Worm (Caenorhabditis elegans) whole organism, L4 larva: ENCODE measurements around the gene K02C4.3.

ENCODE experiments used
- F10B5.3 ChIP-seq: sonication (generic microtip); optimal IDR thresholded peaks from 2 replicates; lab custom pipeline; 2016; ENCODE audit warnings: mild to moderate bottlenecking, missing genetic modification characterization, missing compliant biosample characterization
- F44E2.7 ChIP-seq: fragments of 200-800 bp; sonication (Bioruptor generic); IDR thresholded peaks from 2 replicates; pipeline ENCODE4 v2.1.2; 2022; ENCODE audit warnings: missing genetic modification characterization, missing compliant biosample characterization
- F49E8.2 ChIP-seq: sonication (generic microtip); optimal IDR thresholded peaks from 2 replicates; lab custom pipeline; 2016; ENCODE audit warnings: missing compliant biosample characterization, mild to moderate bottlenecking, missing genetic modification characterization, borderline replicate concordance
- R02D3.7 ChIP-seq: fragments of 150-350 bp; sonication (generic microtip); optimal IDR thresholded peaks from 3 replicates; lab custom pipeline; 2014; ENCODE audit warnings: missing biosample characterization, missing genetic modification characterization
- T26A8.4 ChIP-seq: fragments of 200-800 bp; sonication (Bioruptor generic); IDR thresholded peaks from 2 replicates; pipeline ENCODE4 v1.3.6; 2022; ENCODE audit warnings: missing genetic modification characterization, missing compliant biosample characterization
- Y105C5A.15 ChIP-seq: fragments of 200-800 bp; sonication (Bioruptor generic); IDR thresholded peaks from 2 replicates; pipeline ENCODE4 v1.3.6; 2022; ENCODE audit warnings: missing genetic modification characterization, missing compliant biosample characterization
- Y5F2A.4 ChIP-seq: fragments of 200-800 bp; sonication (Bioruptor generic); optimal IDR thresholded peaks from 2 replicates; lab custom pipeline; 2018; ENCODE audit warnings: mild to moderate bottlenecking, missing genetic modification characterization, missing compliant biosample characterization
- Y75B8A.6 ChIP-seq: fragments of 200-800 bp; sonication (Bioruptor generic); IDR thresholded peaks from 2 replicates; pipeline ENCODE4 v1.3.6; 2022; ENCODE audit warnings: missing genetic modification reagents, missing genetic modification characterization, missing compliant biosample characterization
- aly-2 ChIP-seq: sonication (generic microtip); optimal IDR thresholded peaks from 2 replicates; lab custom pipeline; 2018; ENCODE audit warnings: missing biosample characterization, missing genetic modification characterization
- ama-1 ChIP-seq: fragments of 150-350 bp; optimal IDR thresholded peaks from 2 replicates; lab custom pipeline; 2014; ENCODE audit warnings: inconsistent platforms, mixed read lengths
- arid-1 ChIP-seq: fragments of 200-800 bp; sonication (Bioruptor generic); conservative IDR thresholded peaks from 2 replicates; pipeline ENCODE4 v1.3.6; 2022; ENCODE audit warnings: missing genetic modification reagents, missing genetic modification characterization, missing compliant biosample characterization
- ceh-20 ChIP-seq: fragments of 200-800 bp; sonication (Bioruptor generic); IDR thresholded peaks from 2 replicates; pipeline ENCODE4 v1.3.6; 2022; ENCODE audit warnings: missing genetic modification reagents, missing genetic modification characterization, missing compliant biosample characterization
- ceh-32 ChIP-seq: sonication (generic microtip); optimal IDR thresholded peaks from 2 replicates; lab custom pipeline; 2016; ENCODE audit warnings: mild to moderate bottlenecking, missing genetic modification characterization, missing compliant biosample characterization; ENCODE audit not compliant: poor library complexity
- daf-19 ChIP-seq: fragments of 200-800 bp; sonication (Bioruptor generic); conservative IDR thresholded peaks from 2 replicates; pipeline ENCODE4 v1.3.6; 2022; ENCODE audit warnings: missing genetic modification characterization, missing compliant biosample characterization
- dmd-6 ChIP-seq: fragments of 200-800 bp; sonication (Bioruptor generic); IDR thresholded peaks from 2 replicates; pipeline ENCODE4 v1.3.6; 2022; ENCODE audit warnings: missing genetic modification reagents, missing genetic modification characterization, missing compliant biosample characterization
- dmd-8 ChIP-seq: fragments of 200-800 bp; sonication (Bioruptor generic); IDR thresholded peaks from 2 replicates; pipeline ENCODE4 v1.3.6; 2022; ENCODE audit warnings: missing genetic modification characterization, missing compliant biosample characterization
- fkh-10 ChIP-seq: fragments of 150-350 bp; optimal IDR thresholded peaks from 2 replicates; lab custom pipeline; 2014; ENCODE audit warnings: missing biosample characterization, missing genetic modification reagents, missing genetic modification characterization
- fos-1 ChIP-seq: fragments of 150-350 bp; optimal IDR thresholded peaks from 2 replicates; lab custom pipeline; 2014; ENCODE audit warnings: missing biosample characterization, missing genetic modification characterization
- hif-1 ChIP-seq, 2 experiments: sonication (generic microtip); optimal IDR thresholded peaks; 2 replicates each; lab custom pipeline; 2016 to 2017; ENCODE audit warnings: missing compliant biosample characterization in 2 of 2, missing genetic modification characterization in 2 of 2, missing genetic modification reagents in 2 of 2, missing genotype in 2 of 2, mild to moderate bottlenecking in 1 of 2
- hlh-11 ChIP-seq: fragments of 200-800 bp; sonication (Bioruptor generic); optimal IDR thresholded peaks from 2 replicates; lab custom pipeline; 2018; ENCODE audit warnings: mild to moderate bottlenecking, missing genetic modification characterization, missing compliant biosample characterization
- hmg-1.1 ChIP-seq: fragments of 200-800 bp; sonication (Bioruptor generic); IDR thresholded peaks from 2 replicates; pipeline ENCODE4 v1.3.6; 2022; ENCODE audit warnings: missing genetic modification reagents, missing genetic modification characterization, missing compliant biosample characterization
- lim-7 ChIP-seq: fragments of 200-800 bp; sonication (Bioruptor generic); IDR thresholded peaks from 2 replicates; pipeline ENCODE4 v1.3.6; 2022; ENCODE audit warnings: missing genetic modification characterization, missing compliant biosample characterization
- lin-13 ChIP-seq: fragments of 150-350 bp; optimal IDR thresholded peaks from 2 replicates; lab custom pipeline; 2014; ENCODE audit warnings: missing biosample characterization, missing genetic modification reagents, missing genetic modification characterization
- lin-38 ChIP-seq: fragments of 200-800 bp; sonication (Bioruptor generic); IDR thresholded peaks from 2 replicates; pipeline ENCODE4 v1.3.6; 2022; ENCODE audit warnings: missing genetic modification reagents, missing genetic modification characterization, missing compliant biosample characterization
- lir-3 ChIP-seq: sonication (generic microtip); optimal IDR thresholded peaks from 2 replicates; lab custom pipeline; 2016; ENCODE audit warnings: mild to moderate bottlenecking, missing genetic modification characterization, missing compliant biosample characterization
- madf-5 ChIP-seq, 2 experiments: fragments of 200-800 bp; sonication (Bioruptor generic); IDR thresholded peaks; 2 replicates each; pipeline ENCODE4 v1.3.6; 2022; ENCODE audit warnings: missing compliant biosample characterization in 2 of 2, missing genetic modification characterization in 2 of 2
- madf-9 ChIP-seq: fragments of 200-800 bp; sonication (Bioruptor generic); conservative IDR thresholded peaks from 2 replicates; pipeline ENCODE4 v1.3.6; 2022; ENCODE audit warnings: missing genetic modification reagents, missing genetic modification characterization, missing compliant biosample characterization
- mdt-29 ChIP-seq: fragments of 200-800 bp; sonication (Bioruptor generic); IDR thresholded peaks from 2 replicates; pipeline ENCODE4 v1.3.6; 2022; ENCODE audit warnings: missing genetic modification reagents, missing genetic modification characterization, missing compliant biosample characterization
- mes-2 ChIP-seq: sonication (generic microtip); optimal IDR thresholded peaks from 2 replicates; lab custom pipeline; 2016; ENCODE audit warnings: missing genotype, mild to moderate bottlenecking, missing genetic modification characterization, missing compliant biosample characterization; ENCODE audit not compliant: poor library complexity, severe bottlenecking
- nhr-102 ChIP-seq: sonication (generic microtip); optimal IDR thresholded peaks from 2 replicates; lab custom pipeline; 2016; ENCODE audit warnings: mild to moderate bottlenecking, missing genetic modification characterization, moderate library complexity, missing compliant biosample characterization
- nhr-11 ChIP-seq: fragments of 150-350 bp; optimal IDR thresholded peaks from 2 replicates; lab custom pipeline; 2014; ENCODE audit warnings: missing biosample characterization, missing genetic modification characterization
- nhr-25 ChIP-seq: sonication (generic microtip); optimal IDR thresholded peaks from 2 replicates; lab custom pipeline; 2017; ENCODE audit warnings: missing genetic modification characterization, mild to moderate bottlenecking, missing compliant biosample characterization, antibody characterized with exemption, moderate library complexity, borderline replicate concordance; ENCODE audit not compliant: insufficient read depth
- nhr-41 ChIP-seq: fragments of 200-800 bp; sonication (Bioruptor generic); IDR thresholded peaks from 2 replicates; pipeline ENCODE4 v1.3.6; 2022; ENCODE audit warnings: missing genetic modification reagents, missing genetic modification characterization, missing compliant biosample characterization
- nhr-42 ChIP-seq: fragments of 200-800 bp; sonication (Bioruptor generic); IDR thresholded peaks from 2 replicates; pipeline ENCODE4 v1.3.6; 2022; ENCODE audit warnings: missing genetic modification characterization, missing compliant biosample characterization
- pha-4 ChIP-seq, 2 experiments: fragments of 150-350 bp in 1 of 2; fragments of 200-800 bp in 1 of 2; sonication (Bioruptor generic) in 1 of 2; IDR thresholded peaks in 1 of 2; optimal IDR thresholded peaks in 1 of 2; 2 replicates each; pipeline versions ENCODE4 v1.3.6 to Lab custom; 2014 to 2022; ENCODE audit warnings: missing genetic modification characterization in 2 of 2, missing genetic modification reagents in 2 of 2, missing biosample characterization in 1 of 2, missing compliant biosample characterization in 1 of 2
- pqm-1 ChIP-seq: sonication (generic microtip); optimal IDR thresholded peaks from 2 replicates; lab custom pipeline; 2017; ENCODE audit warnings: missing biosample characterization, missing genetic modification characterization
- saeg-2 ChIP-seq: fragments of 200-800 bp; sonication (Bioruptor generic); IDR thresholded peaks from 2 replicates; pipeline ENCODE4 v1.3.6; 2022; ENCODE audit warnings: missing genetic modification reagents, missing genetic modification characterization, missing compliant biosample characterization
- sdz-12 ChIP-seq: fragments of 200-800 bp; sonication (Bioruptor generic); optimal IDR thresholded peaks from 2 replicates; lab custom pipeline; 2018; ENCODE audit warnings: mild to moderate bottlenecking, missing genetic modification characterization, missing compliant biosample characterization
- spr-1 ChIP-seq: sonication (generic microtip); optimal IDR thresholded peaks from 2 replicates; lab custom pipeline; 2016; ENCODE audit warnings: mild to moderate bottlenecking, missing genetic modification characterization, missing compliant biosample characterization
- tra-1 ChIP-seq: fragments of 200-800 bp; sonication (Bioruptor generic); IDR thresholded peaks from 2 replicates; pipeline ENCODE4 v1.3.6; 2022; ENCODE audit warnings: missing genetic modification reagents, missing genetic modification characterization, missing compliant biosample characterization
- unc-130 ChIP-seq: sonication (generic microtip); optimal IDR thresholded peaks from 2 replicates; lab custom pipeline; 2016; ENCODE audit warnings: missing genetic modification reagents, missing genetic modification characterization, missing compliant biosample characterization
- vab-7 ChIP-seq: fragments of 200-800 bp; sonication (Bioruptor generic); IDR thresholded peaks from 2 replicates; pipeline ENCODE4 v1.3.6; 2022; ENCODE audit warnings: missing genetic modification reagents, missing genetic modification characterization, missing compliant biosample characterization
- zip-2 ChIP-seq: fragments of 150-350 bp; optimal IDR thresholded peaks from 2 replicates; lab custom pipeline; 2014; ENCODE audit warnings: missing biosample characterization, missing genetic modification characterization
- ztf-7 ChIP-seq: fragments of 150-350 bp; optimal IDR thresholded peaks from 2 replicates; lab custom pipeline; 2014; ENCODE audit warnings: missing biosample characterization, missing genetic modification characterization

K02C4.3 gene

ce11 chrII:8062334-8062791 is 24.3 kb downstream of the K02C4.3 start, which contains the start of gene ufd-2 (continued):
- TF ChIP-seq dmd-6 (GFP tag; lab: Robert Waterston, UW) (no peak; the same call in 1 of the 2 replicates), T26A8.4 (no peak), Y5F2A.4 (GFP tag; lab: Kevin White, UChicago) (no peak), R02D3.7 (tag; lab: Kevin White, UChicago) (no peak), nhr-41 (no peak), pqm-1 (tag; lab: Kevin White, UChicago) (peak; percentile 45), lin-13 (GFP tag; lab: Kevin White, UChicago) (peak; percentile 80), saeg-2 (GFP tag; lab: Robert Waterston, UW) (no peak), pha-4 (GFP tag; IDR thresholded peaks at IDR 0.05; lab: Robert Waterston, UW) (peak; percentile 50; the same call in 1 of the 2 replicates), pha-4 (tag; optimal IDR thresholded peaks at IDR 0.05; lab: Kevin White, UChicago) (peak; percentile 57), F44E2.7 (GFP tag; lab: Robert Waterston, UW) (no peak), lim-7 (GFP tag; lab: Robert Waterston, UW) (no peak), tra-1 (GFP tag; lab: Robert Waterston, UW) (no peak), unc-130 (peak; percentile 77), lir-3 (no peak), nhr-42 (no peak), ceh-20 (no peak), daf-19 (no peak), hmg-1.1 (GFP tag; lab: Robert Waterston, UW) (no peak), sdz-12 (GFP tag; lab: Kevin White, UChicago) (no peak), ama-1 (lab: Kevin White, UChicago) (no peak), mdt-29 (GFP tag; lab: Robert Waterston, UW) (no peak), nhr-102 (tag; lab: Kevin White, UChicago) (no peak), F10B5.3 (tag; lab: Kevin White, UChicago) (no peak), madf-9 (peak; percentile 44; the same call in 1 of the 2 replicates), spr-1 (tag; lab: Kevin White, UChicago) (no peak), madf-5 (GFP tag; IDR thresholded peaks at IDR 0.05; lab: Robert Waterston, UW) (no peak), fos-1 (tag; lab: Kevin White, UChicago) (no peak), Y105C5A.15 (GFP tag; lab: Robert Waterston, UW) (no peak), nhr-25 (tag; lab: Kevin White, UChicago) (peak; percentile 31), hif-1 (tag; optimal IDR thresholded peaks at IDR 0.05; lab: Kevin White, UChicago) (no peak), vab-7 (GFP tag; lab: Robert Waterston, UW) (peak; percentile 50; the same call in 1 of the 2 replicates), mes-2 (peak; percentile 94)

- TF ChIP-seq tra-1 (GFP tag; lab: Robert Waterston, UW) (no peak), nhr-11 (peak; percentile 9)
Observed at ce11 chrII:8059532-8059931, 27.1 kb downstream of the K02C4.3 start.

DNA sequence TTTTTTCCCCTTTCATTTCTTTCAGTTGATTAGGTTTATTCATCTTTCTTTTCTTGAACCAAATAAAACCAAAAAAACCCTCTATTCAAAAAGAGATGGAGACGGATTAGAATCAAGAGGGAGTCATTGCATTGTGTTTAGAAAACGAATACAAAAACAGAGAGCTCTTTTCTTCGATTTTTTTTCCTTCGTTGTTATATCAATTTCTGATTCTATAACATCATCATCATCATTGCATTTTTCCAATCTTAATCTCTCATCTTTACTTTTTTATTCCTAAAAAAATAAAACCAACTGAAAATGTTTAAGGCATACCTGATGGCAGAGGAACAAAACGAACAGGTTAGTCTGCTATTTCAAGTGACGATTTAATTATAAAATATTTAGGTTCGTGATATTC is 27.9 kb downstream of the K02C4.3 start, which contains the start of gene T05H10.8:
T05H10.8 (plus strand) TSS at position 301 of the 400 bp plus-strand sequence.
- TF ChIP-seq spr-1 (tag; lab: Kevin White, UChicago) = no peak
- no peak for TF ChIP-seq aly-2 (tag; lab: Kevin White, UChicago)

- TF ChIP-seq Y75B8A.6 (no peak), F49E8.2 (tag; lab: Kevin White, UChicago) (no peak), mdt-29 (GFP tag; lab: Robert Waterston, UW) (no peak), lin-38 (GFP tag; lab: Robert Waterston, UW) (no peak), dmd-8 (no peak), nhr-102 (tag; lab: Kevin White, UChicago) (no peak), arid-1 (no peak), spr-1 (tag; lab: Kevin White, UChicago) (no peak), fkh-10 (GFP tag; lab: Kevin White, UChicago) (no peak), T26A8.4 (no peak), hlh-11 (tag; lab: Kevin White, UChicago) (no peak), ceh-32 (tag; lab: Kevin White, UChicago) (no peak), ztf-7 (tag; lab: Kevin White, UChicago) (no peak), sdz-12 (GFP tag; lab: Kevin White, UChicago) (no peak), zip-2 (tag; lab: Kevin White, UChicago) (no peak), saeg-2 (GFP tag; lab: Robert Waterston, UW) (no peak)
Observed at ce11 chrII:8057911-8058310, 28.7 kb downstream of the K02C4.3 start.
